Worm (Caenorhabditis elegans) whole organism, early embryonic: Measurements from ENCODE around the gene mthf-1.

Source experiments
- B0310.2 ChIP-seq: sonication (generic microtip); optimal IDR thresholded peaks from 2 replicates; lab custom pipeline; 2016; ENCODE audit warnings: mild to moderate bottlenecking, missing genetic modification characterization, missing compliant biosample characterization
- F13C5.2 ChIP-seq: sonication (generic microtip); optimal IDR thresholded peaks from 2 replicates; lab custom pipeline; 2017; ENCODE audit warnings: mild to moderate bottlenecking, missing genetic modification characterization, inconsistent platforms, missing compliant biosample characterization
- aly-1 ChIP-seq: sonication (generic microtip); optimal IDR thresholded peaks from 2 replicates; lab custom pipeline; 2016; ENCODE audit warnings: missing genetic modification characterization, missing compliant biosample characterization
- ama-1 ChIP-seq: fragments of 150-350 bp; optimal IDR thresholded peaks from 2 replicates; lab custom pipeline; 2014
- ceh-13 ChIP-seq: fragments of 200-800 bp; sonication (Bioruptor generic); optimal IDR thresholded peaks from 2 replicates; lab custom pipeline; 2018; ENCODE audit warnings: mild to moderate bottlenecking, missing genetic modification characterization, missing compliant biosample characterization
- ceh-36 ChIP-seq: sonication (generic microtip); optimal IDR thresholded peaks from 2 replicates; lab custom pipeline; 2016; ENCODE audit warnings: missing genetic modification characterization, inconsistent platforms, missing compliant biosample characterization
- ets-7 ChIP-seq: sonication (generic microtip); optimal IDR thresholded peaks from 2 replicates; lab custom pipeline; 2016; ENCODE audit warnings: missing genotype, missing genetic modification characterization, missing compliant biosample characterization
- flt-1 ChIP-seq: fragments of 200-800 bp; sonication (Bioruptor generic); IDR thresholded peaks from 2 replicates; pipeline ENCODE4 v1.3.6; 2022; ENCODE audit warnings: missing genetic modification characterization, missing compliant biosample characterization
- hmbx-1 ChIP-seq: sonication (generic microtip); optimal IDR thresholded peaks from 2 replicates; lab custom pipeline; 2016; ENCODE audit warnings: mild to moderate bottlenecking, missing genetic modification characterization, missing compliant biosample characterization
- hmg-4 ChIP-seq: fragments of 200-800 bp; sonication (Bioruptor generic); optimal IDR thresholded peaks from 2 replicates; lab custom pipeline; 2018; ENCODE audit warnings: mild to moderate bottlenecking, missing genetic modification characterization, missing compliant biosample characterization
- hnd-1 ChIP-seq: sonication (generic microtip); optimal IDR thresholded peaks from 2 replicates; lab custom pipeline; 2016; ENCODE audit warnings: missing genetic modification characterization, missing compliant biosample characterization
- pes-1 ChIP-seq: fragments of 200-800 bp; sonication (Bioruptor generic); IDR thresholded peaks from 2 replicates; pipeline ENCODE4 v1.3.6; 2022; ENCODE audit warnings: missing genetic modification reagents, missing genetic modification characterization, missing compliant biosample characterization
- scrt-1 ChIP-seq: fragments of 200-800 bp; sonication (Bioruptor generic); IDR thresholded peaks from 2 replicates; pipeline ENCODE4 v1.3.6; 2022; ENCODE audit warnings: missing genetic modification characterization, missing compliant biosample characterization
- sea-1 ChIP-seq: fragments of 200-800 bp; sonication (Bioruptor generic); conservative IDR thresholded peaks from 2 replicates; pipeline ENCODE4 v1.3.6; 2022; ENCODE audit warnings: missing genetic modification characterization, missing compliant biosample characterization
- tbx-11 ChIP-seq: fragments of 200-800 bp; sonication (Bioruptor generic); IDR thresholded peaks from 2 replicates; pipeline ENCODE4 v1.3.6; 2022; ENCODE audit warnings: missing genetic modification characterization, missing compliant biosample characterization
- tbx-37 ChIP-seq: fragments of 200-800 bp; sonication (Bioruptor generic); conservative IDR thresholded peaks from 2 replicates; pipeline ENCODE4 v1.3.6; 2022; ENCODE audit warnings: missing genetic modification reagents, missing genetic modification characterization, missing compliant biosample characterization
- tra-4 ChIP-seq: sonication (generic microtip); optimal IDR thresholded peaks from 2 replicates; lab custom pipeline; 2017; ENCODE audit warnings: missing genetic modification characterization, missing compliant biosample characterization

mthf-1 gene

ce11 chrII:7808153-7808552 is 30.5 kb upstream of the mthf-1 start:
- no peak for TF ChIP-seq hmbx-1
- TF ChIP-seq ets-7 (tag; lab: Kevin White, UChicago), result no peak
- no peak for TF ChIP-seq tbx-37

- TF ChIP-seq hmg-4 (no peak), tbx-11 (GFP tag; lab: Robert Waterston, UW) (no peak), pes-1 (GFP tag; lab: Robert Waterston, UW) (no peak), hmbx-1 (no peak), ets-7 (tag; lab: Kevin White, UChicago) (no peak), sea-1 (GFP tag; lab: Robert Waterston, UW) (no peak), aly-1 (tag; lab: Kevin White, UChicago) (no peak), hnd-1 (tag; lab: Kevin White, UChicago) (no peak), tbx-37 (no peak), tra-4 (tag; lab: Kevin White, UChicago) (no peak), flt-1 (GFP tag; lab: Robert Waterston, UW) (no peak), ceh-36 (tag; lab: Kevin White, UChicago) (no peak), scrt-1 (GFP tag; lab: Robert Waterston, UW) (no peak), ama-1 (lab: Kevin White, UChicago) (no peak), ceh-13 (no peak), F13C5.2 (tag; lab: Kevin White, UChicago) (no peak), B0310.2 (no peak)
Observed at ce11 chrII:7806872-7807271, 29.2 kb upstream of the mthf-1 start.

DNA sequence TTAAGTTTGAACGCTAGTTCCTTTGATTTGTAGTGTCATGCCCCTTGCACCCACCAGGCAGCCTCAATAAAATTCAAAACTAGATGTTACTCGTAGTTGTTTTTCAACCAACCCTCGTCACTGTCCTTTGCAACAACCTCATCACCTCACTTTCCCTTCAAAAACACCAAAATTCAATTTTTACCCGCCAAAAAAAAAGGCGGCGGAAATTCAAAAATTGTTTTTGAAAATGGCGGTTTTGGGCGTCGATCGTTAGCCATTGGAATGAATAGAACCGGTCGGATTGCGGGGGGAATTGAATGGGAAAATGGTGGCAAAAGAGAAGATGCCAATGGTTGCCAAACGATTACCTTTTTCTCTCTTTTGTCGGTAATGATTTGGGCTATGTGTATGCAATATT is 28.4 kb upstream of the mthf-1 start:
- TF ChIP-seq ets-7 (tag; lab: Kevin White, UChicago), result no peak

- no peak for TF ChIP-seq ceh-36 (tag; lab: Kevin White, UChicago)
- no peak for TF ChIP-seq hnd-1 (tag; lab: Kevin White, UChicago)
- no peak for TF ChIP-seq flt-1 (GFP tag; lab: Robert Waterston, UW)
- no peak for TF ChIP-seq ceh-13
- TF ChIP-seq scrt-1 (GFP tag; lab: Robert Waterston, UW), result no peak
- no peak for TF ChIP-seq tbx-11 (GFP tag; lab: Robert Waterston, UW)
- TF ChIP-seq pes-1 (GFP tag; lab: Robert Waterston, UW), result no peak
- no peak for TF ChIP-seq tbx-37
- no peak for TF ChIP-seq tra-4 (tag; lab: Kevin White, UChicago)
- TF ChIP-seq aly-1 (tag; lab: Kevin White, UChicago), result no peak
- TF ChIP-seq hmg-4, result no peak
- TF ChIP-seq B0310.2, result no peak
- no peak for TF ChIP-seq sea-1 (GFP tag; lab: Robert Waterston, UW)
- no peak for TF ChIP-seq hmbx-1
- no peak for TF ChIP-seq F13C5.2 (tag; lab: Kevin White, UChicago)
- no peak for TF ChIP-seq ama-1 (lab: Kevin White, UChicago)
- no peak for TF ChIP-seq ets-7 (tag; lab: Kevin White, UChicago)
Observed at ce11 chrII:7803174-7803573, 25.6 kb upstream of the mthf-1 start.

DNA sequence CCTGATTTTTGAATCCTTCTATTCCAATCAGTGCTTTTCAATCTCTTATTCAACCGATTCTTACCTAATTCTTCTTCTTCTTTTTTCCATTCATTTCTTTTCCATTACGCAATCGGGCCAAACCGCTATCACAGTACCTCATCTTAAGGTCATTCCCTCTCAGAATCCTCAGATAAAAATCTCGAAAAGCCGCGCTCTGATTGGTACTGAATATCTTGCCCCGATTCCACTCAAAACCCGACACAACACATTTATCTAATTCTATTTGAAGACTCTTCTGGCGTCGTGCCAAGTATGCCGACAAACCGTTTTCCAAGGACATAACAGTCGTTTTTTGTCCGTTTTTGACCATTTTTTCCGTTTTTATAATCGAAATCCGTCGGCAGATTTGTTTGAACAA is 24.3 kb upstream of the mthf-1 start:
- no peak for TF ChIP-seq B0310.2
- TF ChIP-seq pes-1 (GFP tag; lab: Robert Waterston, UW), result no peak

DNA sequence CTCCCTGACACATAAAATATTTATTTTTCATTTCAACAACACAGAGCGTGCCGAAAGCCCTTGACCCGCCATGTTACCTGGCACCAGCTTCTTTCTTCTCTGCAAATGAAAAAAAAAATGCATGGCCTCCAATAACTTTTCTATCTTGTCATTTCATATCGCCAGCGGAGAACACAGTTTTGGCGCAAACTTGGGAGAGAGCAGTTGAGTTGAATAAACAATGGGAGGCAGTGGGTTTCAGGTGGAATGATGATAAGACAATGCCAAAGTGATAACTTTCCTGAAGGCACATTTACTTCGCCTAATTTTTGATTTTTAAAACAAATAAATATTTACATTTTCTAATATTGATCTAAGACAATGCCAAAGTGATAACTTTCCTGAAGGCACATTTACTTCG is 23.6 kb upstream of the mthf-1 start:
- TF ChIP-seq tbx-11 (GFP tag; lab: Robert Waterston, UW) (no peak), ceh-36 (tag; lab: Kevin White, UChicago) (no peak)

DNA sequence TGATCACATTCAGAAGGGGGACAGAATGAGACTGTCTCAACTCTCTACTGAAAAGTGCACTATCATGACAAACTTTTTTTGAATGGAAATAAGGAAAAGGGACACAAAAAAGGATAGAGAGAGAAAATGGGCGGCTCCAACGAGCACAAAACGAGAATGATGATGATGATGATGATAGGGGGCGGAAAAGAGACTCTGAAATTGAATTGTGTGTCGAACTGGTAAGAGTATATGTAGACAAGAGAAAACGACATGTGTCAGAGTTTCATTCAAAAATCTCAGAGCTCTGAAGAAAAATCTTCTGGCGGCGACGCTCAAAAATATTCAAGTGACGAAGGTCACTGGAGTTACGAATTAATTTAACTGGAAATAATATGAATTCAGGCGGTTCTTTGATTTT is 17.7 kb upstream of the mthf-1 start:
- no peak for TF ChIP-seq flt-1 (GFP tag; lab: Robert Waterston, UW)
- no peak for TF ChIP-seq hmg-4
- TF ChIP-seq hmbx-1, result no peak
- TF ChIP-seq tbx-37, result no peak

- TF ChIP-seq hmg-4 (no peak), ets-7 (tag; lab: Kevin White, UChicago) (no peak), tbx-11 (GFP tag; lab: Robert Waterston, UW) (no peak), F13C5.2 (tag; lab: Kevin White, UChicago) (no peak), aly-1 (tag; lab: Kevin White, UChicago) (no peak), ceh-13 (no peak), sea-1 (GFP tag; lab: Robert Waterston, UW) (no peak), hnd-1 (tag; lab: Kevin White, UChicago) (no peak), hmbx-1 (no peak), B0310.2 (no peak), flt-1 (GFP tag; lab: Robert Waterston, UW) (no peak), pes-1 (GFP tag; lab: Robert Waterston, UW) (no peak), ama-1 (lab: Kevin White, UChicago) (no peak), scrt-1 (GFP tag; lab: Robert Waterston, UW) (no peak), ceh-36 (tag; lab: Kevin White, UChicago) (no peak), tbx-37 (no peak), tra-4 (tag; lab: Kevin White, UChicago) (no peak)
Observed at ce11 chrII:7794222-7794621, 16.6 kb upstream of the mthf-1 start, which contains the start of gene glr-4. Gene glr-4 (minus strand): TSS chrII:7794322.

- TF ChIP-seq F13C5.2 (tag; lab: Kevin White, UChicago), result no peak
- TF ChIP-seq ets-7 (tag; lab: Kevin White, UChicago), result no peak
- no peak for TF ChIP-seq hnd-1 (tag; lab: Kevin White, UChicago)
- TF ChIP-seq ceh-36 (tag; lab: Kevin White, UChicago), result no peak
- TF ChIP-seq ceh-13, result no peak
- no peak for TF ChIP-seq aly-1 (tag; lab: Kevin White, UChicago)
- no peak for TF ChIP-seq flt-1 (GFP tag; lab: Robert Waterston, UW)
Observed at ce11 chrII:7792514-7792913, 14.9 kb upstream of the mthf-1 start.
